Fruit fly (Drosophila melanogaster): Measurements from ENCODE around the gene CG7968.

- TF ChIP-seq pan (optimal IDR thresholded peaks at IDR 0.05) = no peak
- no peak for TF ChIP-seq EcR (GFP tag; optimal IDR thresholded peaks at IDR 0.05)
- no peak for TF ChIP-seq usp (GFP tag; optimal IDR thresholded peaks at IDR 0.05)
- no peak for TF ChIP-seq psq (optimal IDR thresholded peaks at IDR 0.05)
- TF ChIP-seq Dll (optimal IDR thresholded peaks at IDR 0.05) = no peak
- TF ChIP-seq CG8478 (optimal IDR thresholded peaks at IDR 0.05) = no peak
Measured at dm6 chr2L:13835002-13835910, 13.9 kb upstream of the CG7968 start, which contains the start of the genes mRpS23 and CenG1A.

All from whole organism.